Fruit fly (Drosophila melanogaster) whole organism, embryonic: Measurements from ENCODE around the gene pr.

Source experiments
- Atf-2 ChIP-seq: fragments of 200-800 bp; sonication (Bioruptor generic); optimal IDR thresholded peaks from 2 replicates; lab custom pipeline; 2016; ENCODE audit warnings: missing biosample characterization, missing genetic modification characterization
- CG10209 ChIP-seq: fragments of 200-800 bp; sonication (Bioruptor generic); optimal IDR thresholded peaks from 3 replicates; lab custom pipeline; 2017; ENCODE audit warnings: missing biosample characterization, mild to moderate bottlenecking, missing genetic modification characterization, missing genetic modification reagents
- CG1024 ChIP-seq: fragments of 200-800 bp; sonication (Bioruptor generic); IDR thresholded peaks from 2 replicates; pipeline ENCODE4 v1.3.6; 2022; ENCODE audit warnings: missing biosample characterization, missing genetic modification characterization
- CG10565 ChIP-seq: fragments of 200-800 bp; sonication (Bioruptor generic); optimal IDR thresholded peaks from 3 replicates; lab custom pipeline; 2016; ENCODE audit warnings: missing biosample characterization, mild to moderate bottlenecking, missing genetic modification characterization
- CG11247 ChIP-seq: fragments of 200-800 bp; sonication (Bioruptor generic); IDR thresholded peaks from 2 replicates; pipeline ENCODE4 v1.3.6; 2022; ENCODE audit warnings: missing biosample characterization, missing genetic modification characterization
- CG11696 ChIP-seq: fragments of 200-800 bp; sonication (Bioruptor generic); IDR thresholded peaks from 2 replicates; pipeline ENCODE4 v1.3.6; 2022; ENCODE audit warnings: missing biosample characterization, missing genetic modification characterization
- CG12219 ChIP-seq: fragments of 200-800 bp; sonication (Bioruptor generic); optimal IDR thresholded peaks from 3 replicates; lab custom pipeline; 2018; ENCODE audit warnings: missing biosample characterization, mild to moderate bottlenecking, missing genetic modification characterization
- CG13287 ChIP-seq: fragments of 200-800 bp; sonication (Bioruptor generic); IDR thresholded peaks from 2 replicates; pipeline ENCODE4 v1.3.6; 2022; ENCODE audit warnings: missing biosample characterization, missing genetic modification characterization; ENCODE audit not compliant: partially characterized antibody
- CG14860 ChIP-seq: fragments of 200-800 bp; sonication (Bioruptor generic); IDR thresholded peaks from 3 replicates; pipeline ENCODE4 v1.3.6; 2022; ENCODE audit warnings: missing biosample characterization, missing genetic modification characterization; ENCODE audit not compliant: partially characterized antibody
- CG1603 ChIP-seq: fragments of 200-800 bp; sonication (Bioruptor generic); optimal IDR thresholded peaks from 2 replicates; lab custom pipeline; 2019; ENCODE audit warnings: missing biosample characterization, mild to moderate bottlenecking, missing genetic modification characterization, moderate library complexity
- CG1647 ChIP-seq: fragments of 200-800 bp; sonication (Bioruptor generic); optimal IDR thresholded peaks from 3 replicates; lab custom pipeline; 2016; ENCODE audit warnings: missing biosample characterization, missing genetic modification characterization
- CG17802 ChIP-seq: fragments of 200-800 bp; sonication (Bioruptor generic); optimal IDR thresholded peaks from 2 replicates; lab custom pipeline; 2018; ENCODE audit warnings: missing biosample characterization, mild to moderate bottlenecking, missing genetic modification characterization, moderate library complexity
- CG18599 ChIP-seq: fragments of 200-800 bp; sonication (Bioruptor generic); optimal IDR thresholded peaks from 3 replicates; lab custom pipeline; 2017; ENCODE audit warnings: missing biosample characterization, missing genetic modification characterization, mild to moderate bottlenecking, moderate library complexity, missing genetic modification reagents
- CG2129 ChIP-seq: fragments of 200-800 bp; sonication (Bioruptor generic); IDR thresholded peaks from 2 replicates; pipeline ENCODE4 v1.3.6; 2022; ENCODE audit warnings: missing biosample characterization, missing genetic modification characterization; ENCODE audit not compliant: partially characterized antibody
- CG32532 ChIP-seq: fragments of 200-800 bp; sonication (Bioruptor generic); IDR thresholded peaks from 2 replicates; pipeline ENCODE4 v1.3.6; 2022; ENCODE audit warnings: missing biosample characterization, missing genetic modification characterization
- CG33213 ChIP-seq: fragments of 200-800 bp; sonication (Bioruptor generic); optimal IDR thresholded peaks from 3 replicates; lab custom pipeline; 2016; ENCODE audit warnings: missing biosample characterization, missing genetic modification characterization
- CG4424 ChIP-seq: fragments of 200-800 bp; sonication (Bioruptor generic); optimal IDR thresholded peaks from 3 replicates; lab custom pipeline; 2016; ENCODE audit warnings: missing biosample characterization, missing genetic modification characterization
- CG7928 ChIP-seq: fragments of 200-800 bp; sonication (Bioruptor generic); optimal IDR thresholded peaks from 2 replicates; lab custom pipeline; 2017; ENCODE audit warnings: missing biosample characterization, mild to moderate bottlenecking, missing genetic modification characterization
- CG7963 ChIP-seq: fragments of 200-800 bp; sonication (Bioruptor generic); IDR thresholded peaks from 3 replicates; pipeline ENCODE4 v1.3.6; 2022; ENCODE audit warnings: missing biosample characterization, missing genetic modification characterization; ENCODE audit not compliant: partially characterized antibody
- CG8924 ChIP-seq: fragments of 200-800 bp; optimal IDR thresholded peaks from 3 replicates; lab custom pipeline; 2019; ENCODE audit warnings: missing biosample characterization, mild to moderate bottlenecking, missing genetic modification characterization, moderate library complexity
- Camta ChIP-seq: fragments of 200-800 bp; sonication (Bioruptor generic); optimal IDR thresholded peaks from 2 replicates; lab custom pipeline; 2016; ENCODE audit warnings: missing biosample characterization, missing genetic modification characterization
- Chrac-16 ChIP-seq: fragments of 200-800 bp; sonication (Bioruptor generic); optimal IDR thresholded peaks from 3 replicates; lab custom pipeline; 2016; ENCODE audit warnings: missing biosample characterization, missing genetic modification characterization
- Dfd ChIP-seq, 2 experiments: fragments of >200 bp; optimal IDR thresholded peaks; 2 replicates each; lab custom pipeline; 2017; ENCODE audit warnings: missing biosample characterization in 2 of 2, missing genetic modification characterization in 2 of 2
- Dll ChIP-seq: fragments of 200-800 bp; sonication (Bioruptor generic); IDR thresholded peaks from 4 replicates; pipeline ENCODE4 v1.3.6; 2022; ENCODE audit warnings: missing biosample characterization, missing genetic modification characterization; ENCODE audit not compliant: partially characterized antibody
- Dref ChIP-seq: fragments of 200-800 bp; sonication (Bioruptor generic); IDR thresholded peaks from 2 replicates; pipeline ENCODE4 v1.3.6; 2022; ENCODE audit warnings: missing biosample characterization, missing genetic modification characterization
- E2f2 ChIP-seq: fragments of 200-800 bp; sonication (Bioruptor generic); IDR thresholded peaks from 2 replicates; pipeline ENCODE4 v1.3.6; 2022; ENCODE audit warnings: missing biosample characterization, missing genetic modification characterization
- Nf-YB ChIP-seq: fragments of 200-800 bp; sonication (Bioruptor generic); optimal IDR thresholded peaks from 3 replicates; lab custom pipeline; 2019; ENCODE audit warnings: missing biosample characterization, mild to moderate bottlenecking, missing genetic modification characterization, moderate library complexity
- Rfx ChIP-seq: fragments of 200-800 bp; sonication (Bioruptor generic); IDR thresholded peaks from 2 replicates; pipeline ENCODE4 v1.3.6; 2022; ENCODE audit warnings: missing biosample characterization, missing genetic modification characterization
- Trl ChIP-seq, 3 experiments: fragments of >200 bp in 2 of 3; fragments of 200-800 bp in 1 of 3; sonication (Bioruptor generic) in 1 of 3; optimal IDR thresholded peaks; 2 replicates in 1 of 3; 3 replicates in 2 of 3; lab custom pipeline; 2016 to 2017; ENCODE audit warnings: missing biosample characterization in 1 of 3, missing genetic modification characterization in 1 of 3
- aop ChIP-seq: fragments of 200-800 bp; sonication (Bioruptor generic); IDR thresholded peaks from 2 replicates; pipeline ENCODE4 v1.3.6; 2022; ENCODE audit warnings: missing biosample characterization, missing genetic modification characterization
- ara ChIP-seq: fragments of 200-800 bp; sonication (Bioruptor generic); IDR thresholded peaks from 2 replicates; pipeline ENCODE4 v1.3.6; 2022; ENCODE audit warnings: missing biosample characterization, missing genetic modification characterization
- ato ChIP-seq: fragments of 200-800 bp; sonication (Bioruptor generic); IDR thresholded peaks from 2 replicates; pipeline ENCODE4 v1.3.6; 2022; ENCODE audit warnings: missing biosample characterization, missing genetic modification characterization; ENCODE audit not compliant: partially characterized antibody
- chinmo ChIP-seq: fragments of 200-800 bp; sonication (Bioruptor generic); IDR thresholded peaks from 4 replicates; pipeline ENCODE4 v1.3.6; 2022; ENCODE audit warnings: missing biosample characterization, missing genetic modification characterization; ENCODE audit not compliant: partially characterized antibody
- cwo ChIP-seq: fragments of 200-800 bp; sonication (Bioruptor generic); optimal IDR thresholded peaks from 3 replicates; lab custom pipeline; 2017; ENCODE audit warnings: missing biosample characterization, missing genetic modification characterization, mild to moderate bottlenecking, moderate library complexity, missing genetic modification reagents
- dati ChIP-seq: fragments of 200-800 bp; sonication (Bioruptor generic); IDR thresholded peaks from 2 replicates; pipeline ENCODE4 v1.3.6; 2022; ENCODE audit warnings: missing biosample characterization, missing genetic modification characterization
- dm ChIP-seq: fragments of 200-800 bp; sonication (Bioruptor generic); optimal IDR thresholded peaks from 3 replicates; lab custom pipeline; 2016; ENCODE audit warnings: missing biosample characterization, missing genetic modification characterization
- fd3F ChIP-seq: fragments of 200-800 bp; sonication (Bioruptor generic); optimal IDR thresholded peaks from 2 replicates; lab custom pipeline; 2018; ENCODE audit warnings: missing biosample characterization, mild to moderate bottlenecking, missing genetic modification characterization, moderate library complexity
- fd64A ChIP-seq: fragments of 200-800 bp; sonication (Bioruptor generic); optimal IDR thresholded peaks from 3 replicates; lab custom pipeline; 2018; ENCODE audit warnings: missing biosample characterization, mild to moderate bottlenecking, missing genetic modification characterization
- gcm2 ChIP-seq: fragments of 200-800 bp; sonication (Bioruptor generic); optimal IDR thresholded peaks from 2 replicates; lab custom pipeline; 2016; ENCODE audit warnings: missing biosample characterization, missing genetic modification characterization
- kah ChIP-seq: fragments of 200-800 bp; sonication (Bioruptor generic); optimal IDR thresholded peaks from 2 replicates; lab custom pipeline; 2018; ENCODE audit warnings: missing biosample characterization, mild to moderate bottlenecking, missing genetic modification characterization
- nerfin-1 ChIP-seq: fragments of 200-800 bp; sonication (Bioruptor generic); optimal IDR thresholded peaks from 3 replicates; lab custom pipeline; 2019; ENCODE audit warnings: missing biosample characterization, mild to moderate bottlenecking, missing genetic modification characterization, moderate library complexity
- nerfin-2 ChIP-seq: fragments of 200-800 bp; sonication (Bioruptor generic); IDR thresholded peaks from 2 replicates; pipeline ENCODE4 v1.3.6; 2022; ENCODE audit warnings: missing biosample characterization, missing genetic modification characterization; ENCODE audit not compliant: partially characterized antibody
- p53 ChIP-seq: fragments of 200-800 bp; sonication (Bioruptor generic); optimal IDR thresholded peaks from 2 replicates; lab custom pipeline; 2016; ENCODE audit warnings: missing biosample characterization, missing genetic modification characterization
- pho ChIP-seq: fragments of 200-800 bp; sonication (Bioruptor generic); optimal IDR thresholded peaks from 2 replicates; lab custom pipeline; 2016; ENCODE audit warnings: missing biosample characterization, missing genetic modification characterization
- phol ChIP-seq: fragments of 200-800 bp; sonication (Bioruptor generic); optimal IDR thresholded peaks from 3 replicates; lab custom pipeline; 2018; ENCODE audit warnings: missing biosample characterization, mild to moderate bottlenecking, missing genetic modification characterization, moderate library complexity
- shn ChIP-seq: fragments of 200-800 bp; sonication (Bioruptor generic); optimal IDR thresholded peaks from 3 replicates; lab custom pipeline; 2016; ENCODE audit warnings: missing biosample characterization, missing genetic modification characterization
- sob ChIP-seq: fragments of 200-800 bp; sonication (Bioruptor generic); IDR thresholded peaks from 2 replicates; pipeline ENCODE4 v1.3.6; 2022; ENCODE audit warnings: missing biosample characterization, missing genetic modification characterization
- z ChIP-seq: fragments of 200-800 bp; sonication (Bioruptor generic); IDR thresholded peaks from 3 replicates; pipeline ENCODE4 v1.3.6; 2022; ENCODE audit warnings: missing biosample characterization, missing genetic modification characterization

The pr gene

dm6 chr2L:20097773-20098172 lies 22.5 kb upstream of the pr start (continued):
- peak in 1 of 2 experiments; percentile 34 for TF ChIP-seq Dfd (GFP tag; optimal IDR thresholded peaks at IDR 0.05; lab: Kevin White, UChicago)
- 0 out of 2 replicates have a peak, but pooled peaks have one; percentile 11 for TF ChIP-seq CG11696 (GFP tag; lab: Robert Waterston, UW)
- TF ChIP-seq z = 0 out of 3 replicates have a peak, but pooled peaks have one; percentile 40
- TF ChIP-seq Dref (GFP tag; lab: Robert Waterston, UW) = 0 out of 2 replicates have a peak, but pooled peaks have one; percentile 31
- TF ChIP-seq ato (GFP tag; lab: Robert Waterston, UW) = 0 out of 2 replicates have a peak, but pooled peaks have one; percentile 6
- TF ChIP-seq chinmo (GFP tag; lab: Robert Waterston, UW) = peak; percentile 51; the same call in 1 of the 4 replicates
- no peak for TF ChIP-seq CG1024 (GFP tag; lab: Robert Waterston, UW)
- no peak for TF ChIP-seq CG8924 (tag; lab: Kevin White, UChicago)
- TF ChIP-seq ara = peak; percentile 9; the same call in 1 of the 2 replicates
- no peak for TF ChIP-seq p53 (GFP tag; lab: Kevin White, UChicago)
- peak; percentile 15 for TF ChIP-seq dm (GFP tag; lab: Kevin White, UChicago)
- peak; percentile 54 for TF ChIP-seq cwo
- TF ChIP-seq CG7963 = peak; percentile 31; the same call in 1 of the 3 replicates
- TF ChIP-seq fd3F (GFP tag; lab: Kevin White, UChicago) = no peak

- TF ChIP-seq Rfx (GFP tag; lab: Robert Waterston, UW) = peak; percentile 85
- no peak for TF ChIP-seq CG12219 (GFP tag; lab: Kevin White, UChicago)
- TF ChIP-seq shn (GFP tag; lab: Kevin White, UChicago) = no peak
- TF ChIP-seq Nf-YB (GFP tag; lab: Kevin White, UChicago) = peak; percentile 3
- TF ChIP-seq CG10565 = no peak
- peak; percentile 63 for TF ChIP-seq CG32532 (GFP tag; lab: Robert Waterston, UW)
- peak; percentile 50 for TF ChIP-seq phol (tag; lab: Kevin White, UChicago)
- no peak for TF ChIP-seq CG1647 (GFP tag; lab: Kevin White, UChicago)
- TF ChIP-seq E2f2 (GFP tag; lab: Robert Waterston, UW) = 0 out of 2 replicates have a peak, but pooled peaks have one; percentile 23
- peak; percentile 13 for TF ChIP-seq CG33213 (GFP tag; lab: Kevin White, UChicago)
- TF ChIP-seq CG17802 (tag; lab: Kevin White, UChicago) = peak; percentile 9
- peak; percentile 40 for TF ChIP-seq Chrac-16 (GFP tag; lab: Kevin White, UChicago)
- peak; percentile 26 for TF ChIP-seq nerfin-1 (tag; lab: Kevin White, UChicago)
- peak; percentile 47 for TF ChIP-seq kah (GFP tag; lab: Kevin White, UChicago)
- no peak for TF ChIP-seq gcm2 (GFP tag; lab: Kevin White, UChicago)
- TF ChIP-seq CG10209 (GFP tag; lab: Kevin White, UChicago) = peak; percentile 12
- no peak for TF ChIP-seq Trl (optimal IDR thresholded peaks at IDR 0.05; lab: Kevin White, UChicago)
- no peak for TF ChIP-seq Trl (GFP tag; optimal IDR thresholded peaks at IDR 0.05; lab: Kevin White, UChicago)
- TF ChIP-seq Camta (GFP tag; lab: Kevin White, UChicago) = peak; percentile 13
- peak; percentile 30 for TF ChIP-seq CG1603
- TF ChIP-seq dati (GFP tag; lab: Robert Waterston, UW) = no peak
- TF ChIP-seq CG2129 = peak; percentile 40
- TF ChIP-seq CG13287 = peak; percentile 68
- TF ChIP-seq aop (GFP tag; lab: Robert Waterston, UW) = no peak
- TF ChIP-seq CG14860 (GFP tag; lab: Robert Waterston, UW) = peak; percentile 50; the same call in 2 of the 3 replicates
- peak; percentile 39; the same call in 1 of the 2 replicates for TF ChIP-seq CG11247 (GFP tag; lab: Robert Waterston, UW)
- peak; percentile 52; the same call in 2 of the 4 replicates for TF ChIP-seq Dll (GFP tag; lab: Robert Waterston, UW)
- no peak for TF ChIP-seq nerfin-2
- peak; percentile 71 for TF ChIP-seq sob (GFP tag; lab: Robert Waterston, UW)
- TF ChIP-seq fd64A = no peak
- peak; percentile 60 for TF ChIP-seq CG4424 (GFP tag; lab: Kevin White, UChicago)
- no peak for TF ChIP-seq Atf-2
- no peak for TF ChIP-seq pho (GFP tag; lab: Kevin White, UChicago)
- TF ChIP-seq CG18599 (GFP tag; lab: Kevin White, UChicago) = peak; percentile 51
- peak; percentile 48 for TF ChIP-seq CG7928
These were observed 21.9 kb upstream of the pr start, which contains the start of the genes mRpS18B and Kua for dm6 chr2L:20097105-20097631. Gene mRpS18B (minus strand): TSS chr2L:20097253. Gene Kua (plus strand): TSS chr2L:20097581.
